Worm (Caenorhabditis elegans): Measurements from ENCODE around the gene daf-22.
A peak's percentile ranks its signal among the peaks of the same experiment; 100 is the strongest.

daf-22 gene

DNA sequence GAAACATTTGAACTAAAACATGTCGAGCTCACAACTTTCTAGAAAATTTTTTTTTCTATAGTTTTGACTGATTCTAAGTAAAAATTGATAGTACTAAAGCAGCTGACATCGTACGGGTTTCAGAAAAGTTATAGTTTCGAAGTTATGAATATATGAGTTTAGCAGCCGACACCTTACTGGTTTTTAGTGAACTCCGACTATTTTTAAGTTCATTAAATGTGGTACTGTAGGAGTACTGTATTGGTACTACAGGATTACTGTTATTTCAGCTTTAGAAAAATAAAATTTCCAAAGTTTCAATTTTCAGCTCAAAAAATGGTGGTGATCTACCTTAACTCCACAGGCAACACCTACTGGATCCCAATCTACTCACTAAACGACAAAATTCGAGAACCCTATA is 40.1 kb upstream of the daf-22 start, which contains the start of gene sre-37 (continued):
- TF ChIP-seq ZK546.5 (tag; optimal IDR thresholded peaks at IDR 0.05) (no peak), arid-1 (GFP tag; conservative IDR thresholded peaks at IDR 0.05) (no peak)

DNA sequence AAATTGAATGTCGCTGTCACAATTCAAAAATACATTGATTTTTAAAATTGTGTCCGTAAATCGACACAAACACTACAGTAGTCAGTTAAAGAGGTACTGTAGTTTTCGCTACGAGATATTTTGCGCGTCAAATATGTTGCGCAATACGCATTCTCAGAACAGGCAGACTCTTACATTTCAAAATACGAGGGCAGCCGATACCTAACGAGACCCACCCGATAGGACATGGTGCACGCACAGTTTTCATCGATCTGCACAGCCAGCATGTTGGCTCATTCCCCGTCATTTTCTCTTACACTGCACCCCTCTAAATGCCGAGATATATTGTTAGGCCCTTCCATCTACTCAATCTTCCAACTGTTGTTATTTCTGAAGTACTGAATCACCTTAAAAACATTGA is 36.8 kb upstream of the daf-22 start, which contains the start of gene F15A4.2:
TSS of gene F15A4.2 (plus strand) at position 301 of the 400 bp plus-strand sequence.
- TF ChIP-seq lir-3 (tag; optimal IDR thresholded peaks at IDR 0.05): no peak
- no peak for TF ChIP-seq lin-15B (tag; optimal IDR thresholded peaks at IDR 0.05)
- TF ChIP-seq fkh-10 (GFP tag; optimal IDR thresholded peaks at IDR 0.05): no peak
- no peak for TF ChIP-seq mes-2 (tag; optimal IDR thresholded peaks at IDR 0.05; ENCODE audit: poor library complexity, severe bottlenecking)
- TF ChIP-seq egl-43 (GFP tag; IDR thresholded peaks at IDR 0.05): no peak
- TF ChIP-seq D1046.2 (GFP tag; IDR thresholded peaks at IDR 0.05): no peak
- TF ChIP-seq attf-4 (tag; optimal IDR thresholded peaks at IDR 0.05): no peak
- TF ChIP-seq vab-7 (GFP tag; IDR thresholded peaks at IDR 0.05): no peak
- TF ChIP-seq sdz-12 (GFP tag; optimal IDR thresholded peaks at IDR 0.05): no peak
- no peak for TF ChIP-seq dmd-6 (GFP tag; IDR thresholded peaks at IDR 0.05)
- no peak for TF ChIP-seq nhr-48 (tag; optimal IDR thresholded peaks at IDR 0.05)
- no peak for TF ChIP-seq nhr-77 (tag; optimal IDR thresholded peaks at IDR 0.05)
- no peak for TF ChIP-seq nhr-11 (tag; optimal IDR thresholded peaks at IDR 0.05)
- TF ChIP-seq nhr-41 (GFP tag; IDR thresholded peaks at IDR 0.05): no peak
- TF ChIP-seq ztf-11 (tag; optimal IDR thresholded peaks at IDR 0.05): no peak
- no peak for TF ChIP-seq daf-8 (GFP tag; IDR thresholded peaks at IDR 0.05)
- TF ChIP-seq dve-1 (tag; optimal IDR thresholded peaks at IDR 0.05; ENCODE audit: insufficient read depth): no peak
- no peak for TF ChIP-seq pqm-1 (tag; optimal IDR thresholded peaks at IDR 0.05)
- no peak for TF ChIP-seq gei-8 (GFP tag; optimal IDR thresholded peaks at IDR 0.05)
- no peak for TF ChIP-seq aly-2 (tag; optimal IDR thresholded peaks at IDR 0.05)

DNA sequence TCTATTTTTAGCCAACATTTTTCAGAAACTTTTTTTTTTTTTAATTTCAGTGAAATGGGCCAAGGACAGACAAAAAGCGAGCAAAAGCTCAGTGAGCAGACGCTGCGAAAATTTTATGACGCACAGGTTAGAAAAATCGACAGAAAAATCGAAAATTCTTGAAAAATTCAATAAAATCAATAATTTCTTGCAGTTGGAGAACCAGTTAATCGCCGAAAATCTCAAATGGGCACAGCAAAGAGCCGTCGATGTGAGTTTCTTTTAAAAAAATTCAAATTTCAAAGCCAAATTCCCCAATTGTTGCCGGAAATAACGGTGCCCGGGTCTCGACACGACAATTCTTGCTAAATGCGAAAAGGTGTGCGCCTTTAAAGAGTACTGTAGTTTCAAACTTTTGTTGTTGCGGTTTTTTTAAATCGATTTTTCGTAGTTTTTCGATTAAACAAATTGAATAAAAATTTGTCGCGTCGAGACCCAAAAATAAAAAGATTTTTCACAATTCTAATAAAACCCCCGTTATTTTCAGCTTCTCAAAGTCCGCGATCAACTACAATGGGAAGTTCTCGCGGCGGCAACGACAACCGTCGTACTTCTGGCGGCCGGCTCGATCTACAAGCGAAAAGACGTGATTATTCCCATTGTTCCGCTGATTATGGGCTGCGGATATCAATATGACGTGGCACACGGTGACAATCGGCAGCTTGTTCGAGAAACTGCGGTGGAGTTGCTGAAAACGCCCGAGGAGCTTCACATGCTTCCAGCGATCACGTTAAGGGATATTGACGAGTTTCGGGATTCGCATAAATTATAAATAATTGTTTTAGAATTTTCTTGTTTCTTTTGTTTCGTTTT is 35.3 kb upstream of the daf-22 start, which contains the start of gene tag-280:
TSS of gene tag-280 (plus strand) at position 51 of the 852 bp plus-strand sequence.
- TF ChIP-seq Y105C5A.15 (GFP tag; IDR thresholded peaks at IDR 0.05) (no peak), madf-9 (GFP tag; conservative IDR thresholded peaks at IDR 0.05) (no peak), ctbp-1 (GFP tag; IDR thresholded peaks at IDR 0.05) (no peak), nhr-42 (GFP tag; IDR thresholded peaks at IDR 0.05) (no peak), skn-1 (tag; optimal IDR thresholded peaks at IDR 0.05) (no peak), zip-11 (GFP tag; IDR thresholded peaks at IDR 0.05) (no peak), mdt-29 (GFP tag; IDR thresholded peaks at IDR 0.05) (no peak), lir-3 (tag; optimal IDR thresholded peaks at IDR 0.05) (no peak), php-3 (GFP tag; IDR thresholded peaks at IDR 0.05) (no peak), lin-1 (GFP tag; IDR thresholded peaks at IDR 0.05) (no peak), fkh-10 (GFP tag; optimal IDR thresholded peaks at IDR 0.05) (no peak), lin-38 (GFP tag; IDR thresholded peaks at IDR 0.05) (peak; percentile 31; the same call in 1 of the 2 replicates), ZK337.2 (GFP tag; IDR thresholded peaks at IDR 0.05) (no peak), nhr-11 (tag; optimal IDR thresholded peaks at IDR 0.05) (no peak), mxl-3 (GFP tag; optimal IDR thresholded peaks at IDR 0.05) (no peak), unc-62 (GFP tag; optimal IDR thresholded peaks at IDR 0.05 in 1 of 2) (peak in 1 of 2 experiments; percentile 74), unc-62 (tag; optimal IDR thresholded peaks at IDR 0.05) (no peak), pha-4 (GFP tag; IDR thresholded peaks at IDR 0.05) (no peak), pha-4 (tag; optimal IDR thresholded peaks at IDR 0.05) (no peak), ZK546.5 (tag; optimal IDR thresholded peaks at IDR 0.05) (no peak), zfp-2 (tag; optimal IDR thresholded peaks at IDR 0.05) (no peak), lin-13 (GFP tag; optimal IDR thresholded peaks at IDR 0.05) (no peak), Y48G9A.11 (GFP tag; IDR thresholded peaks at IDR 0.05) (0 out of 2 replicates have a peak, but pooled peaks have one; percentile 11), ztf-11 (tag; optimal IDR thresholded peaks at IDR 0.05) (no peak), T20F7.1 (GFP tag; optimal IDR thresholded peaks at IDR 0.05) (no peak), nhr-41 (GFP tag; IDR thresholded peaks at IDR 0.05) (no peak), nhr-237 (tag; optimal IDR thresholded peaks at IDR 0.05) (no peak), jun-1 (tag; optimal IDR thresholded peaks at IDR 0.05) (no peak), mes-2 (tag; optimal IDR thresholded peaks at IDR 0.05; ENCODE audit: poor library complexity, severe bottlenecking) (no peak)

Measured in whole organism, L4 larva.